Fruit fly (Drosophila melanogaster) whole organism, prepupa: ENCODE data around the gene CG12224.

Experiments used
- CG15336 ChIP-seq: fragments of 200-800 bp; sonication (Bioruptor generic); IDR thresholded peaks from 2 replicates; pipeline ENCODE4 v1.3.6; 2022; ENCODE audit warnings: missing biosample characterization, missing genetic modification characterization
- CG4318 ChIP-seq: fragments of 200-800 bp; sonication (Bioruptor generic); optimal IDR thresholded peaks from 3 replicates; lab custom pipeline; 2017; ENCODE audit warnings: missing biosample characterization, mild to moderate bottlenecking, missing genetic modification characterization
- Ets21C ChIP-seq: fragments of 200-800 bp; sonication (Bioruptor generic); optimal IDR thresholded peaks from 3 replicates; lab custom pipeline; 2016; ENCODE audit warnings: missing biosample characterization, missing genetic modification characterization
- Gug ChIP-seq: fragments of 200-800 bp; sonication (Bioruptor generic); IDR thresholded peaks from 2 replicates; pipeline ENCODE4 v1.3.6; 2022; ENCODE audit warnings: missing biosample characterization, missing genetic modification characterization
- Lpt ChIP-seq: fragments of 200-800 bp; sonication (Bioruptor generic); optimal IDR thresholded peaks from 3 replicates; lab custom pipeline; 2016; ENCODE audit warnings: missing biosample characterization, missing genetic modification characterization
- esn ChIP-seq: fragments of 200-800 bp; sonication (Bioruptor generic); optimal IDR thresholded peaks from 2 replicates; lab custom pipeline; 2016; ENCODE audit warnings: missing biosample characterization, mild to moderate bottlenecking, missing genetic modification characterization, moderate library complexity
- net ChIP-seq: fragments of 200-800 bp; sonication (Bioruptor generic); optimal IDR thresholded peaks from 3 replicates; lab custom pipeline; 2016; ENCODE audit warnings: missing biosample characterization, missing genetic modification characterization
- topi ChIP-seq: fragments of 200-800 bp; sonication (Bioruptor generic); optimal IDR thresholded peaks from 3 replicates; lab custom pipeline; 2016; ENCODE audit warnings: missing biosample characterization, missing genetic modification characterization

DNA sequence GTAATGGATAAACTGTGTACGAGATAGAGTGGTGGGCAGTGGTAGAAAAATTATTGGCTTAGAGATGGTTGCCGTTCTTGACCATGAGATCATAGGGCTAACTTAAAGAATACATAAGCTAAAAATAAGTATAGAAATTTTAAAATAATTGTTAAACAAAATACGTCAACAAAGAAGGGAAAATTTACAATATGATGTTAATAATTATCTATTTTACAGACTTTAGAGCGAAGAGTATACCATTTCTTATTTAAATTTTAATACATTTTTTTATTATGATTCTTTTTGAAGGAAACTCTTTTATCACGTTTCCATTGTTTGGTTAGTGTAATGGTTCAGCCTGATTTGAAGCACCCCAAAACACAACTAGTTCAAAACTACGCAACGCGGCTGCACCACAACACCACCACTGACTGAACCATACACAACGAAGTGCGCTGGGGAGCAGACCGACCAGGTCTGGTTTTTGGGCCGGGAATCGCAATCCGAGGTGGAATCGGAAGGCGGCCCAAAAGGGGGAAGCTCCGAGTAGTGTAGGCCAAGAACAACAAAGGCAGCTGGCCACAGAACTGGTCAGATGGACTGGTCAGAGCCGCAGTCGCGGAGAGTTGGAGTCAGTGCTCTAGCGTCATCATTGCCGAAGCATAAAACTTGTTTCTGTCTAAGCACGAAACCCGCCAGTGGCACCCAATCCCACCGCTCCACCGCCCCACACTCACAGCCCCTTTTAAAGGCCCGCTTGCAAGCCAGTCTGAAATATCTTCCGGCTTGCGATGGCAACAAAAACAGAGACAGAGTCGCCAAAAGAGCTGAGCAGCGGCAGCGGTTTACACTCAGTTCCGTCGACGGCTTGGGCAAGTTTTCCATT, 36.2 kb downstream of the CG12224 start:
- TF ChIP-seq CG4318 (GFP tag; lab: Kevin White, UChicago) (peak; percentile 21), esn (no peak), net (GFP tag; lab: Kevin White, UChicago) (no peak), Lpt (no peak), Ets21C (no peak), CG15336 (GFP tag; lab: Robert Waterston, UW) (no peak), topi (GFP tag; lab: Kevin White, UChicago) (no peak), Gug (GFP tag; lab: Robert Waterston, UW) (0 out of 2 replicates have a peak, but pooled peaks have one; percentile 14)
